Fruit fly (Drosophila melanogaster) whole organism: ENCODE data around the gene mRpL55.

Source experiments
- CG8478 ChIP-seq: fragments of >200 bp; optimal IDR thresholded peaks from 2 replicates; lab custom pipeline; 2018; ENCODE audit warnings: inconsistent platforms
- Dll ChIP-seq: fragments of >200 bp; optimal IDR thresholded peaks from 2 replicates; lab custom pipeline; 2017
- EcR ChIP-seq, 2 experiments: fragments of >200 bp; optimal IDR thresholded peaks; 2 replicates each; lab custom pipeline; 2017; ENCODE audit warnings: missing biosample characterization in 2 of 2, missing genetic modification characterization in 2 of 2, missing genetic modification reagents in 2 of 2
- pan ChIP-seq: fragments of >200 bp; optimal IDR thresholded peaks from 2 replicates; lab custom pipeline; 2017
- psq ChIP-seq: fragments of >200 bp; optimal IDR thresholded peaks from 2 replicates; lab custom pipeline; 2017
- usp ChIP-seq: fragments of >200 bp; optimal IDR thresholded peaks from 2 replicates; lab custom pipeline; 2017; ENCODE audit warnings: missing biosample characterization, missing genetic modification characterization, mixed read lengths

DNA sequence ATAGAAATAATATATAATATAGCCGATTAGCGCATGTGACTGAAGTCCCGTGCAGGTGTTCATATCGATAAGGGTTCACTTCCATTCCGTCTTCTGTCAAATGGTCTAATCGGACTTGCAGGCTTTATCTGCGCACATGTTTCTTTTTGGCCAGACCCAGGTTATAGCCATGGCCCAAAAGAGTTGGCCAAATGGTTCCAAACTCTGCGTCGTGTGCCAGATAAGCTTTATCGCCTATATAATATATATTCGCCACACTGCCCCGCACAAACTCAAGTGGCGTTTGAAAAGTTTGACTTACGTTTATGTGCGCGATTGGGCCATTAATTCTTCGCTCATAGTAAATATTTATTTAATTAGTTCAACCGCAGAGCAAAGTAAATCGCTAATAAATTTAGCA is 43.5 kb downstream of the mRpL55 start:
- TF ChIP-seq Dll (lab: Kevin White, UChicago): no peak
- TF ChIP-seq EcR (GFP tag; optimal IDR thresholded peaks at IDR 0.05; lab: Kevin White, UChicago): no peak
- no peak for TF ChIP-seq CG8478 (lab: Kevin White, UChicago)
- TF ChIP-seq usp (GFP tag; lab: Kevin White, UChicago): no peak
- no peak for TF ChIP-seq psq (lab: Kevin White, UChicago)
- no peak for TF ChIP-seq pan (lab: Kevin White, UChicago)
